Worm (Caenorhabditis elegans): ENCODE data around the gene D1054.9.

ce11 chrV:10773216-10773615 lies 17.6 kb downstream of the D1054.9 start:
- TF ChIP-seq unc-62 (GFP tag; optimal IDR thresholded peaks at IDR 0.05) (no peak), nhr-77 (tag; optimal IDR thresholded peaks at IDR 0.05) (no peak), ztf-11 (tag; optimal IDR thresholded peaks at IDR 0.05) (no peak), snpc-4 (tag; optimal IDR thresholded peaks at IDR 0.05) (no peak), ceh-82 (tag; optimal IDR thresholded peaks at IDR 0.05) (no peak), alr-1 (tag; optimal IDR thresholded peaks at IDR 0.05) (no peak)
